Fruit fly (Drosophila melanogaster) whole organism, embryonic: ENCODE data around the gene Spn28Db.

ENCODE experiments used
- Abd-B ChIP-seq: fragments of 200-800 bp; sonication (Bioruptor generic); optimal IDR thresholded peaks from 2 replicates; lab custom pipeline; 2018; ENCODE audit warnings: missing biosample characterization, mild to moderate bottlenecking, missing genetic modification characterization, moderate library complexity
- Awh ChIP-seq: fragments of 200-800 bp; sonication (Bioruptor generic); IDR thresholded peaks from 2 replicates; pipeline ENCODE4, ENCODE4 v1.3.6; 2022; ENCODE audit warnings: missing biosample characterization, missing genetic modification characterization
- CG11456 ChIP-seq: fragments of 200-800 bp; sonication (Bioruptor generic); IDR thresholded peaks from 3 replicates; pipeline ENCODE4 v1.3.6; 2022; ENCODE audit warnings: missing biosample characterization, missing genetic modification characterization
- CG11504 ChIP-seq: fragments of 200-800 bp; sonication (Bioruptor generic); optimal IDR thresholded peaks from 3 replicates; lab custom pipeline; 2019; ENCODE audit warnings: missing biosample characterization, mild to moderate bottlenecking, missing genetic modification characterization, moderate library complexity
- CG13287 ChIP-seq: fragments of 200-800 bp; sonication (Bioruptor generic); IDR thresholded peaks from 2 replicates; pipeline ENCODE4 v1.3.6; 2022; ENCODE audit warnings: missing biosample characterization, missing genetic modification characterization; ENCODE audit not compliant: partially characterized antibody
- CG13894 ChIP-seq: fragments of 200-800 bp; sonication (Bioruptor generic); optimal IDR thresholded peaks from 3 replicates; lab custom pipeline; 2018; ENCODE audit warnings: missing biosample characterization, mild to moderate bottlenecking, missing genetic modification characterization, moderate library complexity
- CG1603 ChIP-seq: fragments of 200-800 bp; sonication (Bioruptor generic); optimal IDR thresholded peaks from 2 replicates; lab custom pipeline; 2019; ENCODE audit warnings: missing biosample characterization, mild to moderate bottlenecking, missing genetic modification characterization, moderate library complexity
- CG16813 ChIP-seq: fragments of 200-800 bp; sonication (Bioruptor generic); IDR thresholded peaks from 3 replicates; pipeline ENCODE4 v1.3.6; 2022; ENCODE audit warnings: missing biosample characterization, missing genetic modification characterization; ENCODE audit not compliant: partially characterized antibody
- CG17829 ChIP-seq: fragments of 200-800 bp; optimal IDR thresholded peaks from 2 replicates; lab custom pipeline; 2019; ENCODE audit warnings: missing biosample characterization, mild to moderate bottlenecking, missing genetic modification characterization, moderate library complexity
- CG2199 ChIP-seq: fragments of 200-800 bp; sonication (Bioruptor generic); IDR thresholded peaks from 3 replicates; pipeline ENCODE4 v1.3.6; 2022; ENCODE audit warnings: missing biosample characterization, missing genetic modification characterization
- CG30403 ChIP-seq: fragments of 200-800 bp; sonication (Bioruptor generic); optimal IDR thresholded peaks from 3 replicates; lab custom pipeline; 2016; ENCODE audit warnings: missing biosample characterization, missing genetic modification characterization
- CG33213 ChIP-seq: fragments of 200-800 bp; sonication (Bioruptor generic); optimal IDR thresholded peaks from 3 replicates; lab custom pipeline; 2016; ENCODE audit warnings: missing biosample characterization, missing genetic modification characterization
- CG3847 ChIP-seq: fragments of 200-800 bp; sonication (Bioruptor generic); IDR thresholded peaks from 2 replicates; pipeline ENCODE4 v1.3.6; 2022; ENCODE audit warnings: missing biosample characterization, missing genetic modification characterization
- CG42726 ChIP-seq: fragments of 200-800 bp; sonication (Bioruptor generic); IDR thresholded peaks from 2 replicates; pipeline ENCODE4 v1.3.6; 2022; ENCODE audit warnings: missing biosample characterization, missing genetic modification characterization; ENCODE audit not compliant: partially characterized antibody
- CG6791 ChIP-seq: fragments of 200-800 bp; sonication (Bioruptor generic); IDR thresholded peaks from 3 replicates; pipeline ENCODE4 v1.3.6; 2022; ENCODE audit warnings: missing biosample characterization, missing genetic modification characterization; ENCODE audit not compliant: partially characterized antibody
- CG6854 ChIP-seq: fragments of 200-800 bp; sonication (Bioruptor generic); optimal IDR thresholded peaks from 3 replicates; lab custom pipeline; 2017; ENCODE audit warnings: missing biosample characterization, mild to moderate bottlenecking, missing genetic modification characterization
- CG8290 ChIP-seq, 3 experiments: fragments of 200-800 bp; sonication (Bioruptor generic); optimal IDR thresholded peaks; 2 replicates each; lab custom pipeline; 2016 to 2019; ENCODE audit warnings: missing biosample characterization in 3 of 3, missing genetic modification characterization in 3 of 3, mild to moderate bottlenecking in 2 of 3, moderate library complexity in 1 of 3
- CG9932 ChIP-seq: fragments of 200-800 bp; sonication (Bioruptor generic); IDR thresholded peaks from 2 replicates; pipeline ENCODE4 v1.3.6; 2022; ENCODE audit warnings: missing biosample characterization, missing genetic modification characterization
- CTCF ChIP-seq: fragments of 200-800 bp; sonication (Bioruptor generic); optimal IDR thresholded peaks from 2 replicates; lab custom pipeline; 2017; ENCODE audit warnings: missing biosample characterization, mild to moderate bottlenecking, missing genetic modification characterization, moderate library complexity
- CoRest ChIP-seq: fragments of 200-800 bp; sonication (Bioruptor generic); optimal IDR thresholded peaks from 3 replicates; lab custom pipeline; 2018; ENCODE audit warnings: missing biosample characterization, mild to moderate bottlenecking, missing genetic modification characterization, moderate library complexity
- Dp ChIP-seq: fragments of 200-800 bp; sonication (Bioruptor generic); optimal IDR thresholded peaks from 2 replicates; lab custom pipeline; 2018; ENCODE audit warnings: missing biosample characterization, mild to moderate bottlenecking, missing genetic modification characterization, moderate library complexity
- Ets65A ChIP-seq: fragments of 200-800 bp; sonication (Bioruptor generic); peaks from one replicate; lab custom pipeline; 2016; ENCODE audit warnings: missing biosample characterization, missing genetic modification characterization
- Gug ChIP-seq: fragments of 200-800 bp; sonication (Bioruptor generic); IDR thresholded peaks from 4 replicates; pipeline ENCODE4 v1.3.6; 2022; ENCODE audit warnings: missing biosample characterization, missing genetic modification characterization
- HLH3B ChIP-seq: fragments of 200-800 bp; sonication (Bioruptor generic); IDR thresholded peaks from 2 replicates; pipeline ENCODE4 v1.3.6; 2022; ENCODE audit warnings: missing biosample characterization, missing genetic modification characterization
- HmgD ChIP-seq: fragments of 200-800 bp; sonication (Bioruptor generic); optimal IDR thresholded peaks from 3 replicates; lab custom pipeline; 2016; ENCODE audit warnings: missing biosample characterization, missing genetic modification characterization
- Hr51 ChIP-seq, 2 experiments: fragments of 200-800 bp; sonication (Bioruptor generic); optimal IDR thresholded peaks; 2 replicates in 1 of 2; 3 replicates in 1 of 2; lab custom pipeline; 2016 to 2018; ENCODE audit warnings: missing biosample characterization in 2 of 2, missing genetic modification characterization in 2 of 2, mild to moderate bottlenecking in 1 of 2, moderate library complexity in 1 of 2
- Lhr ChIP-seq: fragments of 200-800 bp; sonication (Bioruptor generic); optimal IDR thresholded peaks from 3 replicates; lab custom pipeline; 2017; ENCODE audit warnings: mild to moderate bottlenecking, missing biosample characterization, missing genetic modification reagents, missing genetic modification characterization
- Med ChIP-seq: fragments of 200-800 bp; sonication (Bioruptor generic); peaks from one replicate; lab custom pipeline; 2016; ENCODE audit warnings: missing biosample characterization, missing genetic modification characterization, mild to moderate bottlenecking, inconsistent platforms, moderate library complexity
- Myb ChIP-seq: fragments of 200-800 bp; sonication (Bioruptor generic); optimal IDR thresholded peaks from 2 replicates; lab custom pipeline; 2016; ENCODE audit warnings: missing biosample characterization, missing genetic modification characterization
- Scr ChIP-seq: fragments of 200-800 bp; sonication (Bioruptor generic); IDR thresholded peaks from 2 replicates; pipeline ENCODE4 v1.3.6; 2022; ENCODE audit warnings: missing biosample characterization, missing genetic modification characterization; ENCODE audit not compliant: partially characterized antibody
- ato ChIP-seq: fragments of 200-800 bp; sonication (Bioruptor generic); IDR thresholded peaks from 2 replicates; pipeline ENCODE4 v1.3.6; 2022; ENCODE audit warnings: missing biosample characterization, missing genetic modification characterization; ENCODE audit not compliant: partially characterized antibody
- bbx ChIP-seq: fragments of 200-800 bp; sonication (Bioruptor generic); IDR thresholded peaks from 2 replicates; pipeline ENCODE4 v1.3.6; 2022; ENCODE audit warnings: missing biosample characterization, missing genetic modification characterization; ENCODE audit not compliant: partially characterized antibody
- ci ChIP-seq: fragments of 200-800 bp; sonication (Bioruptor generic); IDR thresholded peaks from 3 replicates; pipeline ENCODE4 v1.3.6; 2022; ENCODE audit warnings: missing biosample characterization, missing genetic modification characterization
- dysf ChIP-seq: fragments of 200-800 bp; sonication (Bioruptor generic); IDR thresholded peaks from 3 replicates; pipeline ENCODE4 v1.3.6; 2022; ENCODE audit warnings: missing biosample characterization, missing genetic modification characterization
- grau ChIP-seq: fragments of 200-800 bp; optimal IDR thresholded peaks from 3 replicates; lab custom pipeline; 2019; ENCODE audit warnings: missing biosample characterization, mild to moderate bottlenecking, missing genetic modification characterization, moderate library complexity
- ind ChIP-seq: fragments of 200-800 bp; sonication (Bioruptor generic); optimal IDR thresholded peaks from 3 replicates; lab custom pipeline; 2016; ENCODE audit warnings: missing biosample characterization, missing genetic modification characterization
- nmo ChIP-seq: fragments of 200-800 bp; sonication (Bioruptor generic); optimal IDR thresholded peaks from 2 replicates; lab custom pipeline; 2018; ENCODE audit warnings: missing biosample characterization, mild to moderate bottlenecking, missing genetic modification characterization, moderate library complexity
- otp ChIP-seq: fragments of 200-800 bp; sonication (Bioruptor generic); IDR thresholded peaks from 3 replicates; pipeline ENCODE4, ENCODE4 v1.3.6; 2022; ENCODE audit warnings: missing biosample characterization, missing genetic modification characterization
- pzg ChIP-seq: fragments of 200-800 bp; sonication (Bioruptor generic); optimal IDR thresholded peaks from 3 replicates; lab custom pipeline; 2018; ENCODE audit warnings: missing biosample characterization, mild to moderate bottlenecking, missing genetic modification characterization, moderate library complexity
- sob ChIP-seq: fragments of 200-800 bp; sonication (Bioruptor generic); IDR thresholded peaks from 2 replicates; pipeline ENCODE4 v1.3.6; 2022; ENCODE audit warnings: missing biosample characterization, missing genetic modification characterization
- ssp ChIP-seq: fragments of 200-800 bp; sonication (Bioruptor generic); IDR thresholded peaks from 2 replicates; pipeline ENCODE4 v1.3.6; 2022; ENCODE audit warnings: missing biosample characterization, missing genetic modification characterization
- stwl ChIP-seq: fragments of 200-800 bp; sonication (Bioruptor generic); optimal IDR thresholded peaks from 3 replicates; lab custom pipeline; 2018; ENCODE audit warnings: missing biosample characterization, mild to moderate bottlenecking, missing genetic modification characterization, moderate library complexity
- vvl ChIP-seq: fragments of 200-800 bp; sonication (Bioruptor generic); IDR thresholded peaks from 2 replicates; pipeline ENCODE4 v1.3.6; 2022; ENCODE audit warnings: missing biosample characterization, missing genetic modification characterization
- zen ChIP-seq: fragments of 200-800 bp; sonication (Bioruptor generic); optimal IDR thresholded peaks from 3 replicates; lab custom pipeline; 2018; ENCODE audit warnings: missing biosample characterization, mild to moderate bottlenecking, missing genetic modification characterization, moderate library complexity
- zfh1 ChIP-seq: fragments of 200-800 bp; sonication (Bioruptor generic); IDR thresholded peaks from 3 replicates; pipeline ENCODE4 v1.3.6; 2022; ENCODE audit warnings: missing biosample characterization, missing genetic modification characterization

Gene Spn28Db

dm6 chr2L:7856380-7857127, 34.0 kb downstream of the Spn28Db start, which contains the start of gene lectin-28C (continued):
- peak; percentile 39 for TF ChIP-seq Lhr
- peak; percentile 66 for TF ChIP-seq bbx (GFP tag; lab: Robert Waterston, UW)
- peak; percentile 58 for TF ChIP-seq Dp (GFP tag; lab: Kevin White, UChicago)
- peak; percentile 93 for TF ChIP-seq Ets65A
- TF ChIP-seq zfh1 (GFP tag; lab: Robert Waterston, UW) = peak; percentile 35; the same call in 1 of the 3 replicates
- TF ChIP-seq pzg (GFP tag; lab: Kevin White, UChicago) = peak; percentile 16
- TF ChIP-seq CTCF = peak; percentile 95
- TF ChIP-seq CG30403 (GFP tag; lab: Kevin White, UChicago) = peak; percentile 4
- TF ChIP-seq Med = peak; percentile 70
- TF ChIP-seq Abd-B (GFP tag; lab: Kevin White, UChicago) = peak; percentile 87
- TF ChIP-seq vvl = peak; percentile 47; the same call in 1 of the 2 replicates
- TF ChIP-seq sob (GFP tag; lab: Robert Waterston, UW) = peak; percentile 24; the same call in 1 of the 2 replicates
- peak in 1 of 2 experiments; percentile 4 for TF ChIP-seq Hr51 (GFP tag; optimal IDR thresholded peaks at IDR 0.05; lab: Kevin White, UChicago)
- peak; percentile 10 for TF ChIP-seq CG17829 (tag; lab: Kevin White, UChicago)
- TF ChIP-seq zen = peak; percentile 22
- peak; percentile 12 for TF ChIP-seq CoRest (tag; lab: Kevin White, UChicago)
- TF ChIP-seq Gug (GFP tag; lab: Robert Waterston, UW) = peak; percentile 44; the same call in 1 of the 4 replicates
- 0 out of 2 replicates have a peak, but pooled peaks have one; percentile 12 for TF ChIP-seq Scr (GFP tag; lab: Robert Waterston, UW)
- TF ChIP-seq CG6854 (GFP tag; lab: Kevin White, UChicago) = peak; percentile 48
- TF ChIP-seq ci = 0 out of 3 replicates have a peak, but pooled peaks have one; percentile 20
- TF ChIP-seq CG2199 = peak; percentile 99
- TF ChIP-seq ind (GFP tag; lab: Kevin White, UChicago) = peak; percentile 22
- TF ChIP-seq CG8290 (GFP tag; optimal IDR thresholded peaks at IDR 0.05; lab: Kevin White, UChicago) = peak; percentile 45
- TF ChIP-seq CG8290 (tag; optimal IDR thresholded peaks at IDR 0.05; lab: Kevin White, UChicago) = peak in 1 of 2 experiments; percentile 22
- TF ChIP-seq grau (tag; lab: Kevin White, UChicago) = peak; percentile 1
- peak; percentile 74 for TF ChIP-seq HmgD
- peak; percentile 97 for TF ChIP-seq stwl (tag; lab: Kevin White, UChicago)
- peak; percentile 88 for TF ChIP-seq CG6791
- 0 out of 3 replicates have a peak, but pooled peaks have one; percentile 44 for TF ChIP-seq otp (GFP tag; lab: Robert Waterston, UW)
- TF ChIP-seq CG11504 (tag; lab: Kevin White, UChicago) = peak; percentile 44
- TF ChIP-seq dysf (GFP tag; lab: Robert Waterston, UW) = peak; percentile 52; the same call in 1 of the 3 replicates
- TF ChIP-seq CG9932 = 0 out of 2 replicates have a peak, but pooled peaks have one; percentile 22
- peak; percentile 26 for TF ChIP-seq nmo (GFP tag; lab: Kevin White, UChicago)
- TF ChIP-seq CG42726 (GFP tag; lab: Robert Waterston, UW) = peak; percentile 72
- peak; percentile 91 for TF ChIP-seq Myb (GFP tag; lab: Kevin White, UChicago)
- 0 out of 2 replicates have a peak, but pooled peaks have one; percentile 10 for TF ChIP-seq Awh
- peak; percentile 56 for TF ChIP-seq CG3847 (GFP tag; lab: Robert Waterston, UW)
- peak; percentile 60; the same call in 1 of the 2 replicates for TF ChIP-seq ato (GFP tag; lab: Robert Waterston, UW)
- TF ChIP-seq HLH3B (GFP tag; lab: Robert Waterston, UW) = peak; percentile 15; the same call in 1 of the 2 replicates
- peak; percentile 54; the same call in 1 of the 3 replicates for TF ChIP-seq CG16813 (GFP tag; lab: Robert Waterston, UW)
- peak; percentile 65 for TF ChIP-seq CG13287
- TF ChIP-seq ssp (GFP tag; lab: Robert Waterston, UW) = 0 out of 2 replicates have a peak, but pooled peaks have one; percentile 7
- peak; percentile 49 for TF ChIP-seq CG1603
- TF ChIP-seq CG13894 (tag; lab: Kevin White, UChicago) = peak; percentile 1
- TF ChIP-seq CG33213 = peak; percentile 12
- peak; percentile 60; the same call in 1 of the 3 replicates for TF ChIP-seq CG11456
